Worm (Caenorhabditis elegans): Measurements from ENCODE around the gene nhr-70.

The nhr-70 gene

ce11 chrV:18597779-18598178 is 18.6 kb upstream of the nhr-70 start:
- no peak for TF ChIP-seq ceh-13 (GFP tag; optimal IDR thresholded peaks at IDR 0.05)
- TF ChIP-seq B0310.2 (tag; optimal IDR thresholded peaks at IDR 0.05), result no peak
- TF ChIP-seq hmg-4 (GFP tag; optimal IDR thresholded peaks at IDR 0.05), result no peak
- no peak for TF ChIP-seq hmbx-1 (tag; optimal IDR thresholded peaks at IDR 0.05)
- peak; percentile 83 for TF ChIP-seq ceh-36 (tag; optimal IDR thresholded peaks at IDR 0.05)

- TF ChIP-seq ets-7 (tag; optimal IDR thresholded peaks at IDR 0.05) (no peak), tbx-37 (GFP tag; conservative IDR thresholded peaks at IDR 0.05) (no peak), tbx-11 (GFP tag; IDR thresholded peaks at IDR 0.05) (no peak), sea-1 (GFP tag; conservative IDR thresholded peaks at IDR 0.05) (no peak), B0310.2 (tag; optimal IDR thresholded peaks at IDR 0.05) (no peak), aly-1 (tag; optimal IDR thresholded peaks at IDR 0.05) (no peak), ceh-36 (tag; optimal IDR thresholded peaks at IDR 0.05) (no peak), hmg-4 (GFP tag; optimal IDR thresholded peaks at IDR 0.05) (no peak), scrt-1 (GFP tag; IDR thresholded peaks at IDR 0.05) (no peak), F13C5.2 (tag; optimal IDR thresholded peaks at IDR 0.05) (no peak), ceh-13 (GFP tag; optimal IDR thresholded peaks at IDR 0.05) (no peak), flt-1 (GFP tag; IDR thresholded peaks at IDR 0.05) (no peak), ama-1 (optimal IDR thresholded peaks at IDR 0.05) (no peak), tra-4 (tag; optimal IDR thresholded peaks at IDR 0.05) (no peak), pes-1 (GFP tag; IDR thresholded peaks at IDR 0.05) (no peak), hmbx-1 (tag; optimal IDR thresholded peaks at IDR 0.05) (no peak), hnd-1 (tag; optimal IDR thresholded peaks at IDR 0.05) (no peak)
Measured at ce11 chrV:18605510-18605909, 10.9 kb upstream of the nhr-70 start.

- TF ChIP-seq F13C5.2 (tag; optimal IDR thresholded peaks at IDR 0.05) (no peak), flt-1 (GFP tag; IDR thresholded peaks at IDR 0.05) (no peak), ceh-13 (GFP tag; optimal IDR thresholded peaks at IDR 0.05) (no peak), scrt-1 (GFP tag; IDR thresholded peaks at IDR 0.05) (no peak), ceh-36 (tag; optimal IDR thresholded peaks at IDR 0.05) (peak; percentile 96), pes-1 (GFP tag; IDR thresholded peaks at IDR 0.05) (no peak), hmg-4 (GFP tag; optimal IDR thresholded peaks at IDR 0.05) (no peak), tbx-37 (GFP tag; conservative IDR thresholded peaks at IDR 0.05) (no peak)
Measured at ce11 chrV:18613164-18613563, 3.2 kb upstream of the nhr-70 start.

ce11 chrV:18614498-18614897 is 1.9 kb upstream of the nhr-70 start:
- TF ChIP-seq ceh-13 (GFP tag; optimal IDR thresholded peaks at IDR 0.05), result no peak
- no peak for TF ChIP-seq F13C5.2 (tag; optimal IDR thresholded peaks at IDR 0.05)

- TF ChIP-seq ceh-13 (GFP tag; optimal IDR thresholded peaks at IDR 0.05), result no peak
- no peak for TF ChIP-seq aly-1 (tag; optimal IDR thresholded peaks at IDR 0.05)
- no peak for TF ChIP-seq hnd-1 (tag; optimal IDR thresholded peaks at IDR 0.05)
- TF ChIP-seq scrt-1 (GFP tag; IDR thresholded peaks at IDR 0.05), result no peak
- TF ChIP-seq hmg-4 (GFP tag; optimal IDR thresholded peaks at IDR 0.05), result no peak
- TF ChIP-seq sea-1 (GFP tag; conservative IDR thresholded peaks at IDR 0.05), result no peak
- no peak for TF ChIP-seq ets-7 (tag; optimal IDR thresholded peaks at IDR 0.05)
- TF ChIP-seq tbx-11 (GFP tag; IDR thresholded peaks at IDR 0.05), result no peak
- TF ChIP-seq tra-4 (tag; optimal IDR thresholded peaks at IDR 0.05), result no peak
- TF ChIP-seq hmbx-1 (tag; optimal IDR thresholded peaks at IDR 0.05), result no peak
- TF ChIP-seq tbx-37 (GFP tag; conservative IDR thresholded peaks at IDR 0.05), result no peak
- no peak for TF ChIP-seq B0310.2 (tag; optimal IDR thresholded peaks at IDR 0.05)
- TF ChIP-seq flt-1 (GFP tag; IDR thresholded peaks at IDR 0.05), result no peak
- no peak for TF ChIP-seq ama-1 (optimal IDR thresholded peaks at IDR 0.05)
- no peak for TF ChIP-seq ceh-36 (tag; optimal IDR thresholded peaks at IDR 0.05)
Measured at ce11 chrV:18622462-18622861, 6.1 kb downstream of the nhr-70 start, which contains the start of gene Y69H2.1. TSS of gene Y69H2.1 (minus strand) at chrV:18622562.

ce11 chrV:18626764-18627163 is 10.4 kb downstream of the nhr-70 start, which contains the start of gene Y69H2.15:
TSS of gene Y69H2.15 (minus strand) at chrV:18626864.
- TF ChIP-seq F13C5.2 (tag; optimal IDR thresholded peaks at IDR 0.05) (no peak), aly-1 (tag; optimal IDR thresholded peaks at IDR 0.05) (no peak)

- TF ChIP-seq flt-1 (GFP tag; IDR thresholded peaks at IDR 0.05) (no peak), B0310.2 (tag; optimal IDR thresholded peaks at IDR 0.05) (no peak), scrt-1 (GFP tag; IDR thresholded peaks at IDR 0.05) (no peak), tbx-37 (GFP tag; conservative IDR thresholded peaks at IDR 0.05) (no peak), ets-7 (tag; optimal IDR thresholded peaks at IDR 0.05) (no peak), hmg-4 (GFP tag; optimal IDR thresholded peaks at IDR 0.05) (no peak), F13C5.2 (tag; optimal IDR thresholded peaks at IDR 0.05) (no peak), hmbx-1 (tag; optimal IDR thresholded peaks at IDR 0.05) (no peak), aly-1 (tag; optimal IDR thresholded peaks at IDR 0.05) (no peak), ceh-36 (tag; optimal IDR thresholded peaks at IDR 0.05) (no peak), sea-1 (GFP tag; conservative IDR thresholded peaks at IDR 0.05) (no peak), tra-4 (tag; optimal IDR thresholded peaks at IDR 0.05) (no peak), ceh-13 (GFP tag; optimal IDR thresholded peaks at IDR 0.05) (no peak), tbx-11 (GFP tag; IDR thresholded peaks at IDR 0.05) (no peak), pes-1 (GFP tag; IDR thresholded peaks at IDR 0.05) (no peak), hnd-1 (tag; optimal IDR thresholded peaks at IDR 0.05) (no peak), ama-1 (optimal IDR thresholded peaks at IDR 0.05) (no peak)
Measured at ce11 chrV:18627445-18627844, 11.1 kb downstream of the nhr-70 start.

- TF ChIP-seq ceh-36 (tag; optimal IDR thresholded peaks at IDR 0.05) (no peak), tbx-11 (GFP tag; IDR thresholded peaks at IDR 0.05) (no peak), flt-1 (GFP tag; IDR thresholded peaks at IDR 0.05) (no peak), ama-1 (optimal IDR thresholded peaks at IDR 0.05) (no peak), ceh-13 (GFP tag; optimal IDR thresholded peaks at IDR 0.05) (no peak), hmg-4 (GFP tag; optimal IDR thresholded peaks at IDR 0.05) (no peak), F13C5.2 (tag; optimal IDR thresholded peaks at IDR 0.05) (no peak)
Measured at ce11 chrV:18628907-18629306, 12.5 kb downstream of the nhr-70 start.
